Worm (Caenorhabditis elegans) whole organism, L4 larva: Measurements from ENCODE around the gene F54F12.1.

ENCODE experiments used
- F10B5.3 ChIP-seq: sonication (generic microtip); optimal IDR thresholded peaks from 2 replicates; lab custom pipeline; 2016; ENCODE audit warnings: mild to moderate bottlenecking, missing genetic modification characterization, missing compliant biosample characterization
- F49E8.2 ChIP-seq: sonication (generic microtip); optimal IDR thresholded peaks from 2 replicates; lab custom pipeline; 2016; ENCODE audit warnings: missing compliant biosample characterization, mild to moderate bottlenecking, missing genetic modification characterization, borderline replicate concordance
- Y105C5A.15 ChIP-seq: fragments of 200-800 bp; sonication (Bioruptor generic); IDR thresholded peaks from 2 replicates; pipeline ENCODE4 v1.3.6; 2022; ENCODE audit warnings: missing genetic modification characterization, missing compliant biosample characterization
- Y48G9A.11 ChIP-seq: fragments of 200-800 bp; sonication (Bioruptor generic); IDR thresholded peaks from 2 replicates; pipeline ENCODE4 v1.3.6; 2022; ENCODE audit warnings: missing genetic modification reagents, missing genetic modification characterization, missing compliant biosample characterization
- Y5F2A.4 ChIP-seq: fragments of 200-800 bp; sonication (Bioruptor generic); optimal IDR thresholded peaks from 2 replicates; lab custom pipeline; 2018; ENCODE audit warnings: mild to moderate bottlenecking, missing genetic modification characterization, missing compliant biosample characterization
- ZK337.2 ChIP-seq: fragments of 200-800 bp; sonication (Bioruptor generic); IDR thresholded peaks from 2 replicates; pipeline ENCODE4 v1.3.6; 2022; ENCODE audit warnings: missing genetic modification reagents, missing genetic modification characterization, missing compliant biosample characterization
- aha-1 ChIP-seq: fragments of 150-350 bp; peaks from one replicate; lab custom pipeline; 2014; ENCODE audit warnings: missing biosample characterization, missing genetic modification characterization
- arid-1 ChIP-seq: fragments of 200-800 bp; sonication (Bioruptor generic); conservative IDR thresholded peaks from 2 replicates; pipeline ENCODE4 v1.3.6; 2022; ENCODE audit warnings: missing genetic modification reagents, missing genetic modification characterization, missing compliant biosample characterization
- ceh-20 ChIP-seq: fragments of 200-800 bp; sonication (Bioruptor generic); IDR thresholded peaks from 2 replicates; pipeline ENCODE4 v1.3.6; 2022; ENCODE audit warnings: missing genetic modification reagents, missing genetic modification characterization, missing compliant biosample characterization
- ceh-32 ChIP-seq: sonication (generic microtip); optimal IDR thresholded peaks from 2 replicates; lab custom pipeline; 2016; ENCODE audit warnings: mild to moderate bottlenecking, missing genetic modification characterization, missing compliant biosample characterization; ENCODE audit not compliant: poor library complexity
- ceh-82 ChIP-seq: sonication (generic microtip); optimal IDR thresholded peaks from 2 replicates; lab custom pipeline; 2017; ENCODE audit warnings: missing biosample characterization, missing genetic modification characterization
- ces-1 ChIP-seq: fragments of 150-350 bp; sonication (generic microtip); optimal IDR thresholded peaks from 4 replicates; lab custom pipeline; 2014; ENCODE audit warnings: missing biosample characterization, missing genetic modification reagents, missing genetic modification characterization
- daf-12 ChIP-seq: fragments of 150-350 bp; optimal IDR thresholded peaks from 2 replicates; lab custom pipeline; 2014; ENCODE audit warnings: missing biosample characterization, missing genetic modification reagents, missing genetic modification characterization
- daf-16 ChIP-seq, 3 experiments: sonication (generic microtip); optimal IDR thresholded peaks; 2 replicates each; lab custom pipeline; 2016 to 2017; ENCODE audit warnings: missing genetic modification characterization in 3 of 3, missing genetic modification reagents in 3 of 3, mild to moderate bottlenecking in 2 of 3, missing compliant biosample characterization in 2 of 3, missing biosample characterization in 1 of 3, moderate library complexity in 1 of 3
- dmd-8 ChIP-seq: fragments of 200-800 bp; sonication (Bioruptor generic); IDR thresholded peaks from 2 replicates; pipeline ENCODE4 v1.3.6; 2022; ENCODE audit warnings: missing genetic modification characterization, missing compliant biosample characterization
- duxl-1 ChIP-seq: sonication (generic microtip); optimal IDR thresholded peaks from 2 replicates; lab custom pipeline; 2016; ENCODE audit warnings: mild to moderate bottlenecking, missing genetic modification characterization, moderate library complexity, missing compliant biosample characterization; ENCODE audit not compliant: poor library complexity
- dve-1 ChIP-seq: sonication (generic microtip); optimal IDR thresholded peaks from 2 replicates; lab custom pipeline; 2017; ENCODE audit warnings: antibody characterized with exemption, mild to moderate bottlenecking, missing genetic modification characterization, missing compliant biosample characterization; ENCODE audit not compliant: insufficient read depth
- fos-1 ChIP-seq: fragments of 150-350 bp; optimal IDR thresholded peaks from 2 replicates; lab custom pipeline; 2014; ENCODE audit warnings: missing biosample characterization, missing genetic modification characterization
- gei-8 ChIP-seq: fragments of 200-800 bp; sonication (Bioruptor generic); optimal IDR thresholded peaks from 2 replicates; lab custom pipeline; 2018; ENCODE audit warnings: mild to moderate bottlenecking, missing genetic modification characterization, missing compliant biosample characterization
- hif-1 ChIP-seq, 2 experiments: sonication (generic microtip); optimal IDR thresholded peaks; 2 replicates each; lab custom pipeline; 2016 to 2017; ENCODE audit warnings: missing compliant biosample characterization in 2 of 2, missing genetic modification characterization in 2 of 2, missing genetic modification reagents in 2 of 2, missing genotype in 2 of 2, mild to moderate bottlenecking in 1 of 2
- jun-1 ChIP-seq: fragments of 150-350 bp; optimal IDR thresholded peaks from 2 replicates; lab custom pipeline; 2014; ENCODE audit warnings: missing biosample characterization, missing genetic modification reagents, missing genetic modification characterization
- lim-7 ChIP-seq: fragments of 200-800 bp; sonication (Bioruptor generic); IDR thresholded peaks from 2 replicates; pipeline ENCODE4 v1.3.6; 2022; ENCODE audit warnings: missing genetic modification characterization, missing compliant biosample characterization
- lin-1 ChIP-seq: fragments of 200-800 bp; sonication (Bioruptor generic); IDR thresholded peaks from 2 replicates; pipeline ENCODE4 v1.3.6; 2022; ENCODE audit warnings: missing genetic modification reagents, missing genetic modification characterization, missing compliant biosample characterization
- lin-15B ChIP-seq: fragments of 150-350 bp; sonication (generic microtip); optimal IDR thresholded peaks from 3 replicates; lab custom pipeline; 2014; ENCODE audit warnings: missing biosample characterization, missing genetic modification characterization
- lsy-2 ChIP-seq, 2 experiments: fragments of 150-350 bp in 1 of 2; sonication (generic microtip) in 1 of 2; optimal IDR thresholded peaks; 2 replicates each; lab custom pipeline; 2014 to 2017; ENCODE audit warnings: missing biosample characterization in 2 of 2, missing genetic modification characterization in 2 of 2
- madf-5 ChIP-seq, 2 experiments: fragments of 200-800 bp; sonication (Bioruptor generic); IDR thresholded peaks; 2 replicates each; pipeline ENCODE4 v1.3.6; 2022; ENCODE audit warnings: missing compliant biosample characterization in 2 of 2, missing genetic modification characterization in 2 of 2
- madf-9 ChIP-seq: fragments of 200-800 bp; sonication (Bioruptor generic); conservative IDR thresholded peaks from 2 replicates; pipeline ENCODE4 v1.3.6; 2022; ENCODE audit warnings: missing genetic modification reagents, missing genetic modification characterization, missing compliant biosample characterization
- mes-2 ChIP-seq: sonication (generic microtip); optimal IDR thresholded peaks from 2 replicates; lab custom pipeline; 2016; ENCODE audit warnings: missing genotype, mild to moderate bottlenecking, missing genetic modification characterization, missing compliant biosample characterization; ENCODE audit not compliant: poor library complexity, severe bottlenecking
- mxl-2 ChIP-seq: fragments of 200-800 bp; sonication (Bioruptor generic); conservative IDR thresholded peaks from 2 replicates; pipeline ENCODE4 v1.3.6; 2022; ENCODE audit warnings: missing genetic modification reagents, missing genetic modification characterization, missing compliant biosample characterization
- mxl-3 ChIP-seq: fragments of 200-800 bp; sonication (Bioruptor generic); optimal IDR thresholded peaks from 2 replicates; lab custom pipeline; 2018; ENCODE audit warnings: mild to moderate bottlenecking, missing genetic modification characterization, missing compliant biosample characterization
- nhr-102 ChIP-seq: sonication (generic microtip); optimal IDR thresholded peaks from 2 replicates; lab custom pipeline; 2016; ENCODE audit warnings: mild to moderate bottlenecking, missing genetic modification characterization, moderate library complexity, missing compliant biosample characterization
- nhr-11 ChIP-seq: fragments of 150-350 bp; optimal IDR thresholded peaks from 2 replicates; lab custom pipeline; 2014; ENCODE audit warnings: missing biosample characterization, missing genetic modification characterization
- nhr-25 ChIP-seq: sonication (generic microtip); optimal IDR thresholded peaks from 2 replicates; lab custom pipeline; 2017; ENCODE audit warnings: missing genetic modification characterization, mild to moderate bottlenecking, missing compliant biosample characterization, antibody characterized with exemption, moderate library complexity, borderline replicate concordance; ENCODE audit not compliant: insufficient read depth
- nhr-28 ChIP-seq: fragments of 150-350 bp; optimal IDR thresholded peaks from 2 replicates; lab custom pipeline; 2014; ENCODE audit warnings: missing biosample characterization, missing genetic modification characterization
- nhr-48 ChIP-seq: sonication (generic microtip); optimal IDR thresholded peaks from 2 replicates; lab custom pipeline; 2016; ENCODE audit warnings: mild to moderate bottlenecking, missing genetic modification characterization, missing compliant biosample characterization
- nhr-76 ChIP-seq: fragments of 150-350 bp; optimal IDR thresholded peaks from 2 replicates; lab custom pipeline; 2014; ENCODE audit warnings: missing biosample characterization, missing genetic modification characterization
- nhr-77 ChIP-seq: fragments of 150-350 bp; optimal IDR thresholded peaks from 2 replicates; lab custom pipeline; 2014; ENCODE audit warnings: missing biosample characterization, missing genetic modification characterization
- pqm-1 ChIP-seq: sonication (generic microtip); optimal IDR thresholded peaks from 2 replicates; lab custom pipeline; 2017; ENCODE audit warnings: missing biosample characterization, missing genetic modification characterization
- sdz-12 ChIP-seq: fragments of 200-800 bp; sonication (Bioruptor generic); optimal IDR thresholded peaks from 2 replicates; lab custom pipeline; 2018; ENCODE audit warnings: mild to moderate bottlenecking, missing genetic modification characterization, missing compliant biosample characterization
- set-16 ChIP-seq: fragments of 200-800 bp; sonication (Bioruptor generic); IDR thresholded peaks from 2 replicates; pipeline ENCODE4 v1.3.6; 2022; ENCODE audit warnings: missing genetic modification reagents, missing genetic modification characterization, missing compliant biosample characterization
- spr-1 ChIP-seq: sonication (generic microtip); optimal IDR thresholded peaks from 2 replicates; lab custom pipeline; 2016; ENCODE audit warnings: mild to moderate bottlenecking, missing genetic modification characterization, missing compliant biosample characterization
- tag-97 ChIP-seq: fragments of 200-800 bp; sonication (Bioruptor generic); IDR thresholded peaks from 2 replicates; pipeline ENCODE4 v1.3.6; 2022; ENCODE audit warnings: missing genetic modification characterization, missing compliant biosample characterization
- unc-39 ChIP-seq: sonication (generic microtip); optimal IDR thresholded peaks from 2 replicates; lab custom pipeline; 2017; ENCODE audit warnings: missing biosample characterization, missing genetic modification characterization

Gene F54F12.1

DNA sequence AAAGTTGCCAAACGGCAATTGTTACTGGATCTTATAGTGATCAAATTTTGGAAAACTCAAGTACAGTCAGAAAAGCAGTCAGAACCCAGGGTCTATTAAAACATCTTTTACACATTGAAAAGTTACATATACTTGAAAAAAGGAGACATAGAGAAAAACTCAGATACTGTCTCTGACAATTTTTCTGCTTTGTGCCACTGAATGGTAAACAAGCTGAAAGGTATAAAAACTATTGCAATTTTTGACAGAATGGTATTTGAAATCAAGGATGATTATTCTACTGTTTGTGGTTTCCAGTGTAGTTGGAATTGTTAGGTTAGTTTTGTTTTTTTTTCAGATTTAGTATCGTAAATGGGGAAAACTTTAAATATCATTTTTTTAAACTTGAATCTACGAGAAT, 34.5 kb downstream of the F54F12.1 start, which contains the start of gene cyp-13A11:
cyp-13A11 (plus strand) TSS at position 266 of the 400 bp plus-strand sequence.
- TF ChIP-seq Y5F2A.4 (GFP tag; lab: Kevin White, UChicago) = no peak
- no peak for TF ChIP-seq daf-12
- no peak for TF ChIP-seq lsy-2 (tag; optimal IDR thresholded peaks at IDR 0.05; lab: Kevin White, UChicago)
- TF ChIP-seq dve-1 (tag; lab: Kevin White, UChicago) = no peak
- no peak for TF ChIP-seq daf-16 (GFP tag; optimal IDR thresholded peaks at IDR 0.05; lab: Kevin White, UChicago)
- TF ChIP-seq daf-16 (tag; optimal IDR thresholded peaks at IDR 0.05; lab: Kevin White, UChicago) = peak; percentile 94
- peak; percentile 7 for TF ChIP-seq nhr-28 (tag; lab: Kevin White, UChicago)
- TF ChIP-seq nhr-77 (tag; lab: Kevin White, UChicago) = no peak
- TF ChIP-seq fos-1 = no peak

DNA sequence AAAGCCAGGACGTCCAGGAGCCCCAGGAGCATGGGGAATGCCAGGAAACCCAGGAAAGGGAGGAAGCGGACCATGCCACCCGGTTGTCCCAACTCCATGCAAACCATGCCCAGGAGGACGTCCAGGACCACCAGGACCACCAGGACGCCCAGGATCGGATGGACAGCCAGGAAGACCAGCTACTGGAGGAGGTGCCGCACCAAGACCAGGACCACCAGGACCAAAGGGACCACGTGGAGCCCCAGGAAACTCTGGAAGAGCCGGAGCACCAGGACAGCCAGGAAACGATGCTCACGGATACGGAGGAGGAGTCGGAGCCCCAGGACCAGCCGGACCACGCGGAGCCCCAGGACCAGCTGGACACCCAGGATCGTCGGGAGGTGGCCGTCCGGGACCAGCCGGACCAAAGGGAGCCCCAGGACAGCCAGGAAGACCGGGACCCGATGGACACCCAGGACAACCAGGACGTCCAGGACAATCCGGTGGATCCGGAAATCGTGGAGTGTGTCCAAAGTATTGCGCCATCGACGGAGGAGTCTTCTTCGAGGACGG, 35.6 kb downstream of the F54F12.1 start:
- no peak for TF ChIP-seq nhr-48
- no peak for TF ChIP-seq nhr-102
- TF ChIP-seq set-16 (GFP tag; lab: Robert Waterston, UW) = peak; percentile 97
- no peak for TF ChIP-seq spr-1 (tag; lab: Kevin White, UChicago)
- 0 out of 2 replicates have a peak, but pooled peaks have one; percentile 7 for TF ChIP-seq dmd-8 (GFP tag; lab: Robert Waterston, UW)
- TF ChIP-seq, all 104 proteins: peak for 2

DNA sequence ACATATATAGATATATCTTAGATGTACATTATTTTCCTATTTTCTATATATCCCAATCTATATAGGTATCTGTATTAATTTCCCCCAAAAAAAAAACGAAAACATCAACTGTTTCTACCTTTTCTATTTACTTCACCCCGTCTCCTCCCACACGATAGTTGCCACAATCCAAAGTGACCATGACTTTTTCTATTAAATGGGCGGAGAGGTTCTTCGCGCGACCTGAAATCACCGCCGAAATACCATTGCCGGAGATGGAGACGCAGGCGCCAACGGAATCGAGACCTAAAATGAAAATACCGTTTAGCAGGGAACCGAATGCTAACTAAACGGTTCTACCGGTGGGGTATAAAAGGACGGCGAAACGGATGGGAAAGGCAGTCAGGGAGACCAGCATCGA, 36.6 kb downstream of the F54F12.1 start, which contains the start of gene col-98:
col-98 (plus strand) TSS at position 390 of the 400 bp plus-strand sequence.
- TF ChIP-seq jun-1 = no peak

DNA sequence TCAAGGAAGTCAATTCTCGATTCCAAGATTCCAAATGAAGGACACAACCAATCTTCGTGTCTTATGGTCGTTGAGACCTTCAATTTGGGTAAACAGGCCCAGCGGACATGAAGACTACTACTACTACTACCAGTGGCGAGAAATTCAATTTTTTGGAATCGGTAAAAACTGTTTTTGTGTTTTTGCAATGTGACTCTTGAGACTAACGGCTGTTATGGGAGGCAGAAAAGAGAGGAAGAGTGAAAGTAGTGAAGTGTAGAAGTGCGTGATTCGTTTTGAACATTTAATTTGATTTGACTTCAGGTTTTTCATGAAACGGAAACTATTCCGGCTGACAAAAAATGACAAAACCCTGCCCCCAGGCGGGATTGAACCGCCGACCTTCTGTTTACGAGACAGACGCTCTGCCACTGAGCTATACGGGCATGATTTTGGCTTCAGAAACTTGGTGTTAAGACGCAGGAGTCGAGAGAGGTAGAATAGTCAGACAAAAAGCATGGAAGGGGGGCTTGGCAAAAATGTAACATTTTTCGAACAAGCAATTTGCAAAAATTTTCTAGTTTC, 39.4 kb downstream of the F54F12.1 start:
- TF ChIP-seq madf-9 (GFP tag; lab: Robert Waterston, UW) (no peak; the same call in 1 of the 2 replicates), mes-2 (peak; percentile 75), ZK337.2 (GFP tag; lab: Robert Waterston, UW) (peak; percentile 77), ces-1 (no peak), mxl-3 (GFP tag; lab: Kevin White, UChicago) (peak; percentile 40), hif-1 (tag; optimal IDR thresholded peaks at IDR 0.05; lab: Kevin White, UChicago) (peak in 1 of 2 experiments; percentile 29), nhr-25 (tag; lab: Kevin White, UChicago) (peak; percentile 18), nhr-11 (tag; lab: Kevin White, UChicago) (no peak), ceh-82 (tag; lab: Kevin White, UChicago) (no peak), nhr-76 (no peak), lin-15B (no peak), F49E8.2 (tag; lab: Kevin White, UChicago) (peak; percentile 50), mxl-2 (GFP tag; lab: Robert Waterston, UW) (peak; percentile 53; the same call in 1 of the 2 replicates), pqm-1 (tag; lab: Kevin White, UChicago) (no peak), ceh-20 (GFP tag; lab: Robert Waterston, UW) (peak; percentile 54; the same call in 1 of the 2 replicates), duxl-1 (tag; lab: Kevin White, UChicago) (peak; percentile 71), gei-8 (GFP tag; lab: Kevin White, UChicago) (no peak), unc-39 (tag; lab: Kevin White, UChicago) (no peak), Y105C5A.15 (GFP tag; lab: Robert Waterston, UW) (peak; percentile 72; the same call in 1 of the 2 replicates), madf-5 (GFP tag; IDR thresholded peaks at IDR 0.05; lab: Robert Waterston, UW) (peak; percentile 40 to 79; a peak in 2 of 4 replicates), F10B5.3 (tag; lab: Kevin White, UChicago) (no peak), arid-1 (GFP tag; lab: Robert Waterston, UW) (peak; percentile 69; the same call in 1 of the 2 replicates), dmd-8 (GFP tag; lab: Robert Waterston, UW) (peak; percentile 79), sdz-12 (GFP tag; lab: Kevin White, UChicago) (no peak), tag-97 (no peak), nhr-48 (peak; percentile 62), lin-1 (0 out of 2 replicates have a peak, but pooled peaks have one; percentile 16), aha-1 (tag; lab: Kevin White, UChicago) (peak; percentile 97), Y48G9A.11 (GFP tag; lab: Robert Waterston, UW) (peak; percentile 76), lim-7 (peak; percentile 74), ceh-32 (no peak)
